Fruit fly (Drosophila melanogaster) whole organism, prepupa: Measurements from ENCODE around the gene Acsf2.

Experiments
- Blimp-1 ChIP-seq: fragments of 200-800 bp; sonication (Bioruptor generic); optimal IDR thresholded peaks from 3 replicates; lab custom pipeline; 2017; ENCODE audit warnings: missing biosample characterization, missing genetic modification characterization, mild to moderate bottlenecking, moderate library complexity, missing genetic modification reagents
- CG10631 ChIP-seq: fragments of 200-800 bp; sonication (Bioruptor generic); optimal IDR thresholded peaks from 2 replicates; lab custom pipeline; 2016; ENCODE audit warnings: missing biosample characterization, missing genetic modification characterization
- CG10669 ChIP-seq: fragments of 200-800 bp; sonication (Bioruptor generic); optimal IDR thresholded peaks from 3 replicates; lab custom pipeline; 2018; ENCODE audit warnings: missing biosample characterization, mild to moderate bottlenecking, missing genetic modification characterization, moderate library complexity
- CG11762 ChIP-seq: fragments of 200-800 bp; sonication (Bioruptor generic); optimal IDR thresholded peaks from 3 replicates; lab custom pipeline; 2016; ENCODE audit warnings: missing biosample characterization, missing genetic modification characterization; ENCODE audit not compliant: insufficient read depth
- CG15336 ChIP-seq: fragments of 200-800 bp; sonication (Bioruptor generic); IDR thresholded peaks from 2 replicates; pipeline ENCODE4 v1.3.6; 2022; ENCODE audit warnings: missing biosample characterization, missing genetic modification characterization
- CG1621 ChIP-seq: fragments of 200-800 bp; sonication (Bioruptor generic); optimal IDR thresholded peaks from 3 replicates; lab custom pipeline; 2018; ENCODE audit warnings: missing biosample characterization, mild to moderate bottlenecking, missing genetic modification characterization
- CG3032 ChIP-seq: fragments of 200-800 bp; optimal IDR thresholded peaks from 2 replicates; lab custom pipeline; 2019; ENCODE audit warnings: missing biosample characterization, mild to moderate bottlenecking, missing genetic modification characterization, moderate library complexity
- CG31627 ChIP-seq: fragments of 200-800 bp; sonication (Bioruptor generic); optimal IDR thresholded peaks from 3 replicates; lab custom pipeline; 2016; ENCODE audit warnings: missing biosample characterization, missing genetic modification characterization
- CG32006 ChIP-seq: fragments of 200-800 bp; sonication (Bioruptor generic); optimal IDR thresholded peaks from 3 replicates; lab custom pipeline; 2017; ENCODE audit warnings: missing biosample characterization, mild to moderate bottlenecking, missing genetic modification characterization
- CG3919 ChIP-seq: fragments of 200-800 bp; sonication (Bioruptor generic); optimal IDR thresholded peaks from 3 replicates; lab custom pipeline; 2016; ENCODE audit warnings: missing biosample characterization, missing genetic modification characterization
- CG6163 ChIP-seq: fragments of 200-800 bp; sonication (Bioruptor generic); IDR thresholded peaks from 3 replicates; pipeline ENCODE4 v1.3.6; 2022; ENCODE audit warnings: missing biosample characterization, missing genetic modification characterization
- CG6276 ChIP-seq: fragments of 200-800 bp; sonication (Bioruptor generic); optimal IDR thresholded peaks from 2 replicates; lab custom pipeline; 2017; ENCODE audit warnings: missing biosample characterization, mild to moderate bottlenecking, missing genetic modification characterization
- CG6792 ChIP-seq: fragments of 200-800 bp; sonication (Bioruptor generic); optimal IDR thresholded peaks from 3 replicates; lab custom pipeline; 2016; ENCODE audit warnings: missing biosample characterization, missing genetic modification characterization
- CG6808 ChIP-seq: fragments of 200-800 bp; sonication (Bioruptor generic); optimal IDR thresholded peaks from 3 replicates; lab custom pipeline; 2017; ENCODE audit warnings: missing biosample characterization, missing genetic modification characterization, mild to moderate bottlenecking, moderate library complexity, missing genetic modification reagents
- CG7368 ChIP-seq: fragments of 200-800 bp; sonication (Bioruptor generic); optimal IDR thresholded peaks from 3 replicates; lab custom pipeline; 2016; ENCODE audit warnings: missing biosample characterization, missing genetic modification characterization
- CG8119 ChIP-seq: fragments of 200-800 bp; sonication (Bioruptor generic); IDR thresholded peaks from 3 replicates; pipeline ENCODE4 v1.3.6; 2022; ENCODE audit warnings: missing biosample characterization, missing genetic modification characterization
- CG8319 ChIP-seq: fragments of 200-800 bp; sonication (Bioruptor generic); optimal IDR thresholded peaks from 3 replicates; lab custom pipeline; 2016; ENCODE audit warnings: missing biosample characterization, missing genetic modification characterization
- CG9139 ChIP-seq: fragments of 200-800 bp; sonication (Bioruptor generic); optimal IDR thresholded peaks from 3 replicates; lab custom pipeline; 2017; ENCODE audit warnings: missing biosample characterization, mild to moderate bottlenecking, missing genetic modification characterization
- Eip75B ChIP-seq: fragments of 200-800 bp; sonication (Bioruptor generic); optimal IDR thresholded peaks from 3 replicates; lab custom pipeline; 2016; ENCODE audit warnings: missing biosample characterization, missing genetic modification characterization
- Ets21C ChIP-seq: fragments of 200-800 bp; sonication (Bioruptor generic); optimal IDR thresholded peaks from 3 replicates; lab custom pipeline; 2016; ENCODE audit warnings: missing biosample characterization, missing genetic modification characterization
- Ets96B ChIP-seq: fragments of 200-800 bp; optimal IDR thresholded peaks from 2 replicates; lab custom pipeline; 2019; ENCODE audit warnings: missing biosample characterization, mild to moderate bottlenecking, missing genetic modification characterization, moderate library complexity
- Gug ChIP-seq: fragments of 200-800 bp; sonication (Bioruptor generic); IDR thresholded peaks from 2 replicates; pipeline ENCODE4 v1.3.6; 2022; ENCODE audit warnings: missing biosample characterization, missing genetic modification characterization
- Hr39 ChIP-seq: fragments of 200-800 bp; sonication (Bioruptor generic); optimal IDR thresholded peaks from 2 replicates; lab custom pipeline; 2016; ENCODE audit warnings: missing biosample characterization, missing genetic modification characterization
- Hr4 ChIP-seq: fragments of 200-800 bp; sonication (Bioruptor generic); optimal IDR thresholded peaks from 3 replicates; lab custom pipeline; 2016; ENCODE audit warnings: missing biosample characterization, missing genetic modification characterization
- Lpt ChIP-seq: fragments of 200-800 bp; sonication (Bioruptor generic); optimal IDR thresholded peaks from 3 replicates; lab custom pipeline; 2016; ENCODE audit warnings: missing biosample characterization, missing genetic modification characterization
- Met ChIP-seq: fragments of 200-800 bp; sonication (Bioruptor generic); optimal IDR thresholded peaks from 3 replicates; lab custom pipeline; 2016; ENCODE audit warnings: missing biosample characterization, missing genetic modification characterization
- OdsH ChIP-seq: fragments of 200-800 bp; sonication (Bioruptor generic); optimal IDR thresholded peaks from 3 replicates; lab custom pipeline; 2016; ENCODE audit warnings: missing biosample characterization, missing genetic modification characterization
- Smox ChIP-seq: fragments of 200-800 bp; sonication (Bioruptor generic); optimal IDR thresholded peaks from 3 replicates; lab custom pipeline; 2016; ENCODE audit warnings: missing biosample characterization, missing genetic modification characterization
- Sox102F ChIP-seq: fragments of 200-800 bp; sonication (Bioruptor generic); optimal IDR thresholded peaks from 2 replicates; lab custom pipeline; 2016; ENCODE audit warnings: missing biosample characterization, mild to moderate bottlenecking, missing genetic modification characterization
- Sox14 ChIP-seq: fragments of 200-800 bp; sonication (Bioruptor generic); optimal IDR thresholded peaks from 3 replicates; lab custom pipeline; 2016; ENCODE audit warnings: missing biosample characterization, missing genetic modification characterization
- achi ChIP-seq: fragments of 200-800 bp; sonication (Bioruptor generic); optimal IDR thresholded peaks from 3 replicates; lab custom pipeline; 2016; ENCODE audit warnings: missing biosample characterization, missing genetic modification characterization
- dac ChIP-seq: fragments of 200-800 bp; sonication (Bioruptor generic); optimal IDR thresholded peaks from 2 replicates; lab custom pipeline; 2017; ENCODE audit warnings: missing biosample characterization, mild to moderate bottlenecking, missing genetic modification characterization
- dsx ChIP-seq: fragments of 200-800 bp; optimal IDR thresholded peaks from 3 replicates; lab custom pipeline; 2019; ENCODE audit warnings: missing biosample characterization, mild to moderate bottlenecking, missing genetic modification characterization, moderate library complexity; ENCODE audit not compliant: poor library complexity, severe bottlenecking
- eg ChIP-seq: fragments of 200-800 bp; sonication (Bioruptor generic); IDR thresholded peaks from 3 replicates; pipeline ENCODE4 v1.3.6; 2022; ENCODE audit warnings: missing biosample characterization, missing genetic modification characterization
- esn ChIP-seq: fragments of 200-800 bp; sonication (Bioruptor generic); optimal IDR thresholded peaks from 2 replicates; lab custom pipeline; 2016; ENCODE audit warnings: missing biosample characterization, mild to moderate bottlenecking, missing genetic modification characterization, moderate library complexity
- fd59A ChIP-seq: fragments of 200-800 bp; sonication (Bioruptor generic); optimal IDR thresholded peaks from 2 replicates; lab custom pipeline; 2017; ENCODE audit warnings: missing biosample characterization, mild to moderate bottlenecking, missing genetic modification characterization, missing genetic modification reagents
- fd85E ChIP-seq: fragments of 200-800 bp; sonication (Bioruptor generic); optimal IDR thresholded peaks from 3 replicates; lab custom pipeline; 2016; ENCODE audit warnings: missing biosample characterization, missing genetic modification characterization
- fkh ChIP-seq: fragments of 200-800 bp; sonication (Bioruptor generic); optimal IDR thresholded peaks from 3 replicates; lab custom pipeline; 2017; ENCODE audit warnings: missing biosample characterization, mild to moderate bottlenecking, missing genetic modification characterization, moderate library complexity
- lz ChIP-seq: fragments of 200-800 bp; sonication (Bioruptor generic); optimal IDR thresholded peaks from 3 replicates; lab custom pipeline; 2016; ENCODE audit warnings: missing biosample characterization, missing genetic modification characterization
- net ChIP-seq: fragments of 200-800 bp; sonication (Bioruptor generic); optimal IDR thresholded peaks from 3 replicates; lab custom pipeline; 2016; ENCODE audit warnings: missing biosample characterization, missing genetic modification characterization
- pdm3 ChIP-seq: fragments of 200-800 bp; sonication (Bioruptor generic); optimal IDR thresholded peaks from 3 replicates; lab custom pipeline; 2016; ENCODE audit warnings: missing biosample characterization, missing genetic modification characterization
- salr ChIP-seq, 2 experiments: fragments of 200-800 bp; sonication (Bioruptor generic); optimal IDR thresholded peaks; 3 replicates each; lab custom pipeline; 2016 to 2018; ENCODE audit warnings: missing biosample characterization in 2 of 2, missing genetic modification characterization in 2 of 2, mild to moderate bottlenecking in 1 of 2
- ss ChIP-seq, 2 experiments: fragments of 200-800 bp; sonication (Bioruptor generic); optimal IDR thresholded peaks; 2 replicates in 1 of 2; 3 replicates in 1 of 2; lab custom pipeline; 2017 to 2018; ENCODE audit warnings: mild to moderate bottlenecking in 2 of 2, missing biosample characterization in 2 of 2, missing genetic modification characterization in 2 of 2, moderate library complexity in 1 of 2
- svp ChIP-seq: fragments of 200-800 bp; sonication (Bioruptor generic); peaks from one replicate; lab custom pipeline; 2016; ENCODE audit warnings: missing biosample characterization, missing genetic modification characterization
- vri ChIP-seq: fragments of 200-800 bp; sonication (Bioruptor generic); optimal IDR thresholded peaks from 3 replicates; lab custom pipeline; 2016; ENCODE audit warnings: missing biosample characterization, mild to moderate bottlenecking, missing genetic modification characterization

Gene Acsf2

DNA sequence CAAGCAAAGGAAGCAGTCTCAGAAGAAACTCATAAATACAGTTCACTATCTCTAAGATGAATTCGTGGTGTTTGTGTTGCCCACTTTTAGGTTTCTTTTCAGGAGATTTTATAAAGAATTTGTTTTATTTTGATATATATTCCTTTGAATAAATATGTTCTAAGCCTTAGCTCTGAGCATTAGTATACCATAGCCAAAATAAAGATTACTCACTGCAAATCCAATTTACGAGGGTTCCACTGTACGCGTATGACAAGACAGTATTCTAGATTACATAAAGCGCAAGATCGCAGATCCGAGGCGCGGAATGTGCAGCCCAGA, 49.4 kb downstream of the Acsf2 start (continued):
- TF ChIP-seq dsx (peak; percentile 96), CG10631 (peak; percentile 96), net (GFP tag; lab: Kevin White, UChicago) (peak; percentile 86), Smox (GFP tag; lab: Kevin White, UChicago) (peak; percentile 94), Sox102F (GFP tag; lab: Kevin White, UChicago) (peak; percentile 95), achi (GFP tag; lab: Kevin White, UChicago) (peak; percentile 92), Lpt (GFP tag; lab: Kevin White, UChicago) (peak; percentile 33), CG3919 (peak; percentile 91), Sox14 (GFP tag; lab: Kevin White, UChicago) (peak; percentile 74), lz (GFP tag; lab: Kevin White, UChicago) (peak; percentile 94), CG6792 (GFP tag; lab: Kevin White, UChicago) (peak; percentile 91), Hr4 (peak; percentile 73), esn (GFP tag; lab: Kevin White, UChicago) (peak; percentile 94), Gug (GFP tag; lab: Robert Waterston, UW) (peak; percentile 73), fkh (no peak)
- TF ChIP-seq, all 60 proteins: peak for 56

DNA sequence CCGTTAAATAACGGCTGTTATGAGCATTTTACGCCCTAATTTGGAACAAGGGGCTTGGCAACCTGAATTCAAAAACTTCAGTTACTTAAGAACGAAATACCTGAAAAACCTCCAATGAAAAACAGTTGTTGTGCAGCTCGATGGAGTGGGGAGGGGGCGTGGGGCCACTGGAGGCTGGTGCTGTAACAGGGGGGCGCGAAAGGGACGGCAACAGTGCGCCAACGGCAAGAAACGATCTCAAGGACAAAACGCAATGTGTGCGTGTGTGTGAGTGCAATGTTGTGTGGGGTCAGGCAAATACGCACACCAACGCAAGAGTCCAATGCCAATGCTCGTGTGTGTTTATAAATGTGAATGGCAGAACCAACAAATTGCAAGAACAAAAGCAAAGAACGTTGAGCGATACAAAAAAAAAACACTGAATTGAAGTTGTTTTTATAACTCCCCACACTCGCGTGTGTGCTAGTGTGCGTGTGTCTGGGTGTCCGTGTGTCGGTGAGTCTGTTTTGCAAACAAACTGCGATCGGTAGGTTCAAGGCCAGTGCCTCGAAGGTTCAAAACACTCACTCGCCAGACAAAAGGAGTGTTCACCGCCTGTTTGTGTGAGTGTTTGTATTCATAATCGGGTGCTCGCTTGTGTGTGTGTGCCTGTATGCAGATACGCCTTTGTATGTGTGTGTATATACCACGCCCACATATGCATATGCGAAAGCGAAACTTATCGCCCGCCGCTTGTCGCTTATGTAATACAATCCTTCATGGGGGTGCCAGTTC, 50.0 kb downstream of the Acsf2 start:
- TF ChIP-seq salr (GFP tag; optimal IDR thresholded peaks at IDR 0.05; lab: Kevin White, UChicago) = peak in 1 of 2 experiments; percentile 17
- peak; percentile 21 for TF ChIP-seq Ets96B (tag; lab: Kevin White, UChicago)
- peak; percentile 34 for TF ChIP-seq CG1621 (tag; lab: Kevin White, UChicago)
- TF ChIP-seq Sox14 (GFP tag; lab: Kevin White, UChicago) = peak; percentile 40
- TF ChIP-seq CG6163 (GFP tag; lab: Robert Waterston, UW) = peak; percentile 35; the same call in 2 of the 3 replicates
- TF ChIP-seq Lpt (GFP tag; lab: Kevin White, UChicago) = peak; percentile 25
- peak; percentile 34 for TF ChIP-seq CG3032 (tag; lab: Kevin White, UChicago)
- TF ChIP-seq Smox (GFP tag; lab: Kevin White, UChicago) = no peak
- TF ChIP-seq dac (GFP tag; lab: Kevin White, UChicago) = no peak
- TF ChIP-seq eg (GFP tag; lab: Robert Waterston, UW) = peak; percentile 5; the same call in 1 of the 3 replicates
- no peak for TF ChIP-seq fd85E
- peak; percentile 20 for TF ChIP-seq CG6808 (GFP tag; lab: Kevin White, UChicago)
- no peak for TF ChIP-seq vri (GFP tag; lab: Kevin White, UChicago)
- TF ChIP-seq Eip75B (GFP tag; lab: Kevin White, UChicago) = peak; percentile 20
- TF ChIP-seq dsx = peak; percentile 66
- TF ChIP-seq Hr39 (GFP tag; lab: Kevin White, UChicago) = peak; percentile 68
- peak; percentile 8 for TF ChIP-seq CG10669 (GFP tag; lab: Kevin White, UChicago)
- TF ChIP-seq Ets21C (GFP tag; lab: Kevin White, UChicago) = no peak
- TF ChIP-seq CG8119 (GFP tag; lab: Robert Waterston, UW) = no peak
- no peak for TF ChIP-seq Sox102F (GFP tag; lab: Kevin White, UChicago)
- TF ChIP-seq fkh = no peak
- peak; percentile 30 to 33 for TF ChIP-seq ss (GFP tag; optimal IDR thresholded peaks at IDR 0.05; lab: Kevin White, UChicago)

dm6 chr2L:5291195-5291594, 50.8 kb downstream of the Acsf2 start:
- TF ChIP-seq Ets96B (tag; lab: Kevin White, UChicago) (no peak), CG31627 (GFP tag; lab: Kevin White, UChicago) (no peak), svp (GFP tag; lab: Kevin White, UChicago) (peak; percentile 93), CG10669 (GFP tag; lab: Kevin White, UChicago) (no peak), fkh (peak; percentile 58), CG6276 (GFP tag; lab: Kevin White, UChicago) (no peak), ss (GFP tag; optimal IDR thresholded peaks at IDR 0.05; lab: Kevin White, UChicago) (no peak), CG6808 (GFP tag; lab: Kevin White, UChicago) (no peak), fd59A (GFP tag; lab: Kevin White, UChicago) (no peak), CG11762 (GFP tag; lab: Kevin White, UChicago) (no peak), CG7368 (GFP tag; lab: Kevin White, UChicago) (no peak), vri (GFP tag; lab: Kevin White, UChicago) (no peak), CG9139 (GFP tag; lab: Kevin White, UChicago) (no peak), pdm3 (GFP tag; lab: Kevin White, UChicago) (no peak), CG8319 (GFP tag; lab: Kevin White, UChicago) (no peak), CG15336 (GFP tag; lab: Robert Waterston, UW) (no peak), dac (GFP tag; lab: Kevin White, UChicago) (no peak), Blimp-1 (GFP tag; lab: Kevin White, UChicago) (no peak), CG32006 (GFP tag; lab: Kevin White, UChicago) (no peak), achi (GFP tag; lab: Kevin White, UChicago) (no peak), Met (GFP tag; lab: Kevin White, UChicago) (peak; percentile 21), esn (GFP tag; lab: Kevin White, UChicago) (no peak), OdsH (GFP tag; lab: Kevin White, UChicago) (no peak), CG3919 (no peak), salr (GFP tag; optimal IDR thresholded peaks at IDR 0.05; lab: Kevin White, UChicago) (no peak)
